Fruit fly (Drosophila melanogaster): Measurements from ENCODE around the gene CG12546.

CG12546 gene

DNA sequence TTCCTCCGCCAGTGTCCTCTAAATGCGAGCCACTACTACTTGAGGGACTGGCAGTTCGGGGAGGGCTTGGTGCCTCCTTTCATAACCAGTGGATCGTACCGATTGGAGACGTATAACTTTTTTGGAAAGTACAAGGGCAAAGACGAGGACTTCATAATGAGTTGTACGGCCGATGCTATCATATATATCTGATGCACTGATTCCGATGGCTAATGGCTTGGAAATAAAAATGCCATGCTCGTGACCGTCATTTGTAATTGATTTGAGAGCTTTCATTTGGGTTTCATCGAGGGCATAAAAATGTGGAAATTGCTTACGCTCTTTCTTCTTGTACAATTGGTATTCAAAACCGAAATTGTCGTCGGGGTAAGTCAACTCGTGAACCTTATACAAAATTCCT, 44.5 kb downstream of the CG12546 start, which contains the start of gene CG33771:
Gene CG33771 (plus strand): TSS at position 301 of the 400 bp plus-strand sequence.
- TF ChIP-seq ovo (GFP tag; optimal IDR thresholded peaks at IDR 0.05), result no peak

DNA sequence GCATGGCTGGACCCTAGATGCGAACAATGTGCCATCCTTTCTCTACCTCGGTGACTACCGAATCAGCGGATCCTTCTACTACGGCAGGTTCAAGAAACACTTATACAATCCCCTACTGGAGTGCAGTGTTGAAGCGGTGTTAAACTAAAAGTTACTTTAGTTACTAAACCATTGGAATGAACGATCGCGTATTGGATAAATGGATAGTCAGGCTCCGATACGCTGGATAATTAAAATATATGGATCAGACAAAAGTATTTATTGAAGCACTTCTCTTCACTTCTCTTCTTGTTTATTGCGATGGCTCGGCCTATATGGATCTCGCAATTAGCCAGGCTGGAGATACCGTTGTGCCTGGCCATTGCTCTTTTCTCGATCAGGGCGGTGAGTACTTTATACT, 45.2 kb downstream of the CG12546 start, which contains the start of gene CG33770:
Gene CG33770 (plus strand): TSS at position 301 of the 400 bp plus-strand sequence.
- TF ChIP-seq tj (GFP tag; optimal IDR thresholded peaks at IDR 0.05), result no peak
- TF ChIP-seq Clk (GFP tag; optimal IDR thresholded peaks at IDR 0.05), result no peak
- no peak for TF ChIP-seq CG12768 (GFP tag; optimal IDR thresholded peaks at IDR 0.05)
- TF ChIP-seq bab1 (GFP tag; optimal IDR thresholded peaks at IDR 0.05), result no peak
- no peak for TF ChIP-seq cnc (optimal IDR thresholded peaks at IDR 0.05)
- no peak for TF ChIP-seq CG7101 (tag; optimal IDR thresholded peaks at IDR 0.05)
- TF ChIP-seq Mnt (GFP tag; optimal IDR thresholded peaks at IDR 0.05), result no peak
- no peak for TF ChIP-seq CG5204 (GFP tag; optimal IDR thresholded peaks at IDR 0.05)
- TF ChIP-seq cic (GFP tag; optimal IDR thresholded peaks at IDR 0.05), result no peak
- no peak for TF ChIP-seq kay (GFP tag; ENCODE audit: borderline replicate concordance)
- no peak for TF ChIP-seq CG14711 (tag; optimal IDR thresholded peaks at IDR 0.05)
- TF ChIP-seq ovo (GFP tag; optimal IDR thresholded peaks at IDR 0.05), result no peak
- no peak for TF ChIP-seq Crg-1 (GFP tag; optimal IDR thresholded peaks at IDR 0.05)
- no peak for TF ChIP-seq CG33017 (tag; optimal IDR thresholded peaks at IDR 0.05)
- no peak for TF ChIP-seq CG1620 (GFP tag; optimal IDR thresholded peaks at IDR 0.05)
- no peak for TF ChIP-seq toe (GFP tag; optimal IDR thresholded peaks at IDR 0.05)
- no peak for TF ChIP-seq CG7045 (GFP tag; optimal IDR thresholded peaks at IDR 0.05)
- no peak for TF ChIP-seq pad (GFP tag; optimal IDR thresholded peaks at IDR 0.05)
- no peak for TF ChIP-seq CG11617 (GFP tag; optimal IDR thresholded peaks at IDR 0.05)
- TF ChIP-seq Hr96 (GFP tag; optimal IDR thresholded peaks at IDR 0.05), result no peak

DNA sequence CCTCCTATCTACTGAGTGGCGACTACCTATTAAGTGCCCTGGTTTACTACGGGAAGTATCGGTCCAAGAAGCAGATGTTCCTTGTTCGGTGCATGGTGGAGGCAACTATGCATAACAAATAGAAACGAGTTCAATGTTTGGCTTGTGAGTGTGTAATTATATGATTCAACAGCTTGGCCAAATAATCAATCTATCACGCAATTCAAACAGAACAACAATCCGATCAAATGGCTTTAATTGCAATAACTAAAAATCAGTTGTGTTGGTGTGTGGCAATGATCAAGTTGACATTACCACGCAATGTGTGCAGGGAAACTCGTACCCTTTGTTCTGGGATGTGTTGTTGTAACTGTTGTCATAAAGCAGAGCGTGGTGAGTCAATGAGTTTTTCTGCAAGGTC, 46.0 kb downstream of the CG12546 start, which contains the start of gene CG33769:
Gene CG33769 (plus strand): TSS at position 301 of the 400 bp plus-strand sequence.
- no peak for TF ChIP-seq Clk (GFP tag; optimal IDR thresholded peaks at IDR 0.05)

DNA sequence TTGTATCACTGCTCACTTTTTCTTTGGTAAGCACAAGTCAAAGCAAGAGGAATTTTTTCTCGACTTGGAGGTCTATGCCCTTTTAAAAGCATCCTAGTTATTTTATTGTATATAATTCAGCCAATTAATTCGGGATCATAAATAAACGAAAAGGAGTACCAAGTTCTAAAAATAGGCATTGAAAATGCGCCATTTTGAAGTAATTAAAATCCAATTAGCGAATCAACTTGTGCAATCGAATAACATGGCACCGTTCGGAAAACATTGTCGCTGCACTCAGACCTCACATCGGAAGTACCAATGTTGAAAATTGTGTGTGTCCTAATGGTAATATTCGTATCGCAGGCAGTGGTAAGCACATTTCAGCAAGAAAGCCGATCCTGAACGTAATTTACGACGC, 46.7 kb downstream of the CG12546 start, which contains the start of gene CG33768:
Gene CG33768 (plus strand): TSS at position 301 of the 400 bp plus-strand sequence.
- no peak for TF ChIP-seq Crg-1 (GFP tag; optimal IDR thresholded peaks at IDR 0.05)
- no peak for TF ChIP-seq CG7101 (tag; optimal IDR thresholded peaks at IDR 0.05)
- no peak for TF ChIP-seq cic (GFP tag; optimal IDR thresholded peaks at IDR 0.05)
- TF ChIP-seq ovo (GFP tag; optimal IDR thresholded peaks at IDR 0.05), result no peak
- TF ChIP-seq CG7045 (GFP tag; optimal IDR thresholded peaks at IDR 0.05), result no peak
- TF ChIP-seq kay (GFP tag; ENCODE audit: borderline replicate concordance), result no peak
- no peak for TF ChIP-seq Mnt (GFP tag; optimal IDR thresholded peaks at IDR 0.05)
- TF ChIP-seq CG5204 (GFP tag; optimal IDR thresholded peaks at IDR 0.05), result no peak
- no peak for TF ChIP-seq pad (GFP tag; optimal IDR thresholded peaks at IDR 0.05)
- TF ChIP-seq CG33017 (tag; optimal IDR thresholded peaks at IDR 0.05), result no peak
- no peak for TF ChIP-seq Hr96 (GFP tag; optimal IDR thresholded peaks at IDR 0.05)
- TF ChIP-seq Clk (GFP tag; optimal IDR thresholded peaks at IDR 0.05), result no peak
- no peak for TF ChIP-seq cnc (optimal IDR thresholded peaks at IDR 0.05)
- TF ChIP-seq tj (GFP tag; optimal IDR thresholded peaks at IDR 0.05), result no peak
- no peak for TF ChIP-seq CG14711 (tag; optimal IDR thresholded peaks at IDR 0.05)
- no peak for TF ChIP-seq CG12768 (GFP tag; optimal IDR thresholded peaks at IDR 0.05)
- TF ChIP-seq bab1 (GFP tag; optimal IDR thresholded peaks at IDR 0.05), result no peak
- no peak for TF ChIP-seq toe (GFP tag; optimal IDR thresholded peaks at IDR 0.05)
- no peak for TF ChIP-seq CG1620 (GFP tag; optimal IDR thresholded peaks at IDR 0.05)

DNA sequence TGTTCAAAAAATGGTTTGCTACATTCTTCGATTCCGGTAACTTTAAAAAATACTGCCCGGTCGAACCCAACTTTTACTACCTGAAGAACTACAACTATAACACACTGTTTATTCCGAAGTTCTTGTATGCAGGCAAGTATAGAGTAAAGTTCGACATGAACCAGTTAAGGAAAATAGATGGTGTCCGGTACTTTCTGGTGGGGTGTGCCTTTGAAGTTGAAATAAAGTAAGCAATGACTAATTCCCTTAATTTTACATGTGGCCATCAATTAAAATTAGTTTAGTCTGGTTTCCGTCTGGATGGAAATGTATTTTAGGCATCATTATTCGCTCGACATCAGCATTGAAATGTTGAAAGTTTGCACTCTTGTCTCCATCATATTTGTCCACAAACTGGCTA, 47.6 kb downstream of the CG12546 start, which contains the start of gene CG33767:
Gene CG33767 (plus strand): TSS at position 301 of the 400 bp plus-strand sequence.
- TF ChIP-seq CG7101 (tag; optimal IDR thresholded peaks at IDR 0.05) (no peak), CG5204 (GFP tag; optimal IDR thresholded peaks at IDR 0.05) (no peak), Crg-1 (GFP tag; optimal IDR thresholded peaks at IDR 0.05) (no peak), CG11617 (GFP tag; optimal IDR thresholded peaks at IDR 0.05) (no peak), Clk (GFP tag; optimal IDR thresholded peaks at IDR 0.05) (no peak), cnc (optimal IDR thresholded peaks at IDR 0.05) (no peak), pad (GFP tag; optimal IDR thresholded peaks at IDR 0.05) (no peak), CG33017 (tag; optimal IDR thresholded peaks at IDR 0.05) (no peak), kay (GFP tag; ENCODE audit: borderline replicate concordance) (no peak), tj (GFP tag; optimal IDR thresholded peaks at IDR 0.05) (no peak), CG7045 (GFP tag; optimal IDR thresholded peaks at IDR 0.05) (no peak), toe (GFP tag; optimal IDR thresholded peaks at IDR 0.05) (no peak)

DNA sequence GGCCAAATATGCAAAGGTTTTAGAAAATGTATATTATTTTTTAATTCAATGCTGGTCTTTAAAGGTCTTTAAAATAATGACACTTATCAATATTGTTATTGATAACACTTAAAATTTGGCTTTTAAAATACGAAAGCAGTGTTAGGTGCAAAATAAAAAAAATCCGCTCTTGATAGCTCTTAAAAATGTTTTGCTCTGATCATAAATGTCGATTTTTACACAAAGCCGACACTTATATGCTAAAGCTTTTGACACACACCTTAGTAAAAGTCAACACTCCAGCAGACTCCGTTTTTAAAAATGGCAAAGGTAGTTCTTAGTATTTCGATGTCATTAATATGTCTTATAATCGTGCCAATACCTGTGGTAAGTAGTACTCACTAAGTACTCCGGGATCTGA, 48.3 kb downstream of the CG12546 start, which contains the start of gene CG33766:
Gene CG33766 (plus strand): TSS at position 301 of the 400 bp plus-strand sequence.
- TF ChIP-seq CG5204 (GFP tag; optimal IDR thresholded peaks at IDR 0.05) (no peak), cic (GFP tag; optimal IDR thresholded peaks at IDR 0.05) (no peak), cnc (optimal IDR thresholded peaks at IDR 0.05) (no peak), tj (GFP tag; optimal IDR thresholded peaks at IDR 0.05) (no peak), Mnt (GFP tag; optimal IDR thresholded peaks at IDR 0.05) (no peak), ovo (GFP tag; optimal IDR thresholded peaks at IDR 0.05) (no peak), CG33017 (tag; optimal IDR thresholded peaks at IDR 0.05) (no peak), Hr96 (GFP tag; optimal IDR thresholded peaks at IDR 0.05) (no peak), Crg-1 (GFP tag; optimal IDR thresholded peaks at IDR 0.05) (no peak), CG11617 (GFP tag; optimal IDR thresholded peaks at IDR 0.05) (no peak), CG1620 (GFP tag; optimal IDR thresholded peaks at IDR 0.05) (no peak), CG12768 (GFP tag; optimal IDR thresholded peaks at IDR 0.05) (no peak), CG14711 (tag; optimal IDR thresholded peaks at IDR 0.05) (no peak), kay (GFP tag; ENCODE audit: borderline replicate concordance) (no peak), Clk (GFP tag; optimal IDR thresholded peaks at IDR 0.05) (no peak), toe (GFP tag; optimal IDR thresholded peaks at IDR 0.05) (no peak)

All from whole organism, adult.